Worm (Caenorhabditis elegans) whole organism, mixed stage, embryonic: ENCODE data around the gene C14B4.2.
"Not testable (repeated sequence)": the region's sequence is repeated elsewhere in the genome, so short reads cannot be mapped to it uniquely, and the experiment has no call there.

ENCODE experiments used
- blmp-1 ChIP-seq: fragments of 150-350 bp; optimal IDR thresholded peaks from 2 replicates; lab custom pipeline; 2014; ENCODE audit warnings: missing biosample characterization, missing genetic modification characterization
- elt-3 ChIP-seq: fragments of 150-350 bp; optimal IDR thresholded peaks from 2 replicates; lab custom pipeline; 2014; ENCODE audit warnings: missing biosample characterization, missing genetic modification characterization
- mls-2 ChIP-seq: sonication (generic microtip); optimal IDR thresholded peaks from 2 replicates; lab custom pipeline; 2016; ENCODE audit warnings: mild to moderate bottlenecking, missing genetic modification characterization, moderate library complexity, missing compliant biosample characterization
- unc-62 ChIP-seq: fragments of 150-350 bp; optimal IDR thresholded peaks from 2 replicates; lab custom pipeline; 2014; ENCODE audit warnings: missing biosample characterization, missing genetic modification reagents, missing genetic modification characterization

DNA sequence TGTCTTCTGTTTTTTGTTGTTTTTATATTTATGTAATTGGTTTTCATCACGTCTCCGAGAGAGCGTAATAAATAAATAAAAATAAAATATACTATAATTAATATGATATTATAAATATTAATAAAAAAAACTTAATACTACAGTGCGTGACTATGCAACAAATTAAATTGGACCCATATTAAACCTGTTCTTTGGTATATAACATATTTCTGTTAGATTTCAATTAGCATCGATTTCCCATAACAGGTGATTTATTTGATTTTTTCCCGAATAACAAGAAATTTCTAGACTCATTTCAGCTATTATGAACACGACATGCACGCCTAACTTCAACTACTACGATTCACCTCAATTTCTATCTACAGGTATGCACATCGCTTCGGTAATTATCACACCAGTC lies 45.4 kb downstream of the C14B4.2 start, which contains the start of gene srh-208:
- not testable (repeated sequence) for TF ChIP-seq unc-62 (GFP tag; lab: Kevin White, UChicago); elt-3 (tag; lab: Kevin White, UChicago); blmp-1; mls-2 (tag; lab: Kevin White, UChicago)
